Worm (Caenorhabditis elegans) whole organism, L4 larva: Measurements from ENCODE around the gene F10D2.16.

Experiments
- jun-1 ChIP-seq: fragments of 150-350 bp; optimal IDR thresholded peaks from 2 replicates; lab custom pipeline; 2014; ENCODE audit warnings: missing biosample characterization, missing genetic modification reagents, missing genetic modification characterization
- nhr-237 ChIP-seq: sonication (generic microtip); optimal IDR thresholded peaks from 2 replicates; lab custom pipeline; 2017; ENCODE audit warnings: missing biosample characterization, missing genetic modification characterization
- rbr-2 ChIP-seq: sonication (generic microtip); optimal IDR thresholded peaks from 2 replicates; lab custom pipeline; 2016; ENCODE audit warnings: missing genotype, missing genetic modification characterization, missing compliant biosample characterization

ce11 chrV:7106499-7107152 is 27.4 kb upstream of the F10D2.16 start:
- no peak for TF ChIP-seq nhr-237
- no peak for TF ChIP-seq rbr-2 (tag; lab: Kevin White, UChicago)
- TF ChIP-seq jun-1 = no peak
